Worm (Caenorhabditis elegans) whole organism, L1 larva: ENCODE results near the gene ugt-48.

Experiments used
- aly-2 ChIP-seq: fragments of 150-350 bp; optimal IDR thresholded peaks from 2 replicates; lab custom pipeline; 2014; ENCODE audit warnings: missing biosample characterization, missing genetic modification characterization
- blmp-1 ChIP-seq: fragments of 150-350 bp; optimal IDR thresholded peaks from 2 replicates; lab custom pipeline; 2014; ENCODE audit warnings: missing biosample characterization, missing genetic modification characterization
- ceh-8 ChIP-seq: fragments of 200-800 bp; sonication (Bioruptor generic); optimal IDR thresholded peaks from 2 replicates; lab custom pipeline; 2018; ENCODE audit warnings: mild to moderate bottlenecking, missing genetic modification characterization, moderate library complexity, missing compliant biosample characterization
- ceh-82 ChIP-seq, 3 experiments: fragments of 150-350 bp in 1 of 3; sonication (generic microtip) in 2 of 3; optimal IDR thresholded peaks; 2 replicates each; lab custom pipeline; 2014 to 2017; ENCODE audit warnings: missing biosample characterization in 3 of 3, missing genetic modification characterization in 3 of 3
- ceh-90 ChIP-seq: sonication (generic microtip); optimal IDR thresholded peaks from 2 replicates; lab custom pipeline; 2016; ENCODE audit warnings: missing genetic modification characterization, missing compliant biosample characterization
- dsc-1 ChIP-seq: sonication (generic microtip); optimal IDR thresholded peaks from 2 replicates; lab custom pipeline; 2016; ENCODE audit warnings: mild to moderate bottlenecking, missing genetic modification characterization, missing compliant biosample characterization
- efl-1 ChIP-seq, 4 experiments: fragments of 150-350 bp; optimal IDR thresholded peaks in 3 of 4; peaks in 1 of 4; 1 replicate in 1 of 4; 2 replicates in 3 of 4; lab custom pipeline; 2014; ENCODE audit warnings: missing biosample characterization in 2 of 4, missing genetic modification characterization in 2 of 4, missing genetic modification reagents in 2 of 4
- egl-27 ChIP-seq, 2 experiments: fragments of 150-350 bp in 1 of 2; sonication (generic microtip); optimal IDR thresholded peaks; 3 replicates each; lab custom pipeline; 2017 to 2018; ENCODE audit warnings: missing biosample characterization in 2 of 2, missing genetic modification characterization in 2 of 2, missing genetic modification reagents in 2 of 2
- elt-2 ChIP-seq: sonication (generic microtip); optimal IDR thresholded peaks from 2 replicates; lab custom pipeline; 2016; ENCODE audit warnings: missing genetic modification characterization, mild to moderate bottlenecking, inconsistent platforms, missing compliant biosample characterization, missing genetic modification reagents
- fkh-4 ChIP-seq: sonication (generic microtip); optimal IDR thresholded peaks from 2 replicates; lab custom pipeline; 2016; ENCODE audit warnings: missing compliant biosample characterization, missing genetic modification characterization, borderline replicate concordance
- fkh-8 ChIP-seq: sonication (generic microtip); optimal IDR thresholded peaks from 2 replicates; lab custom pipeline; 2016; ENCODE audit warnings: mild to moderate bottlenecking, missing genetic modification characterization, missing compliant biosample characterization
- grh-1 ChIP-seq: fragments of 200-800 bp; sonication (Bioruptor generic); IDR thresholded peaks from 2 replicates; pipeline ENCODE4 v1.3.6; 2022; ENCODE audit warnings: missing genetic modification reagents, missing genetic modification characterization, missing compliant biosample characterization
- irx-1 ChIP-seq: sonication (generic microtip); optimal IDR thresholded peaks from 2 replicates; lab custom pipeline; 2016; ENCODE audit warnings: missing genetic modification characterization, missing compliant biosample characterization
- isw-1 ChIP-seq: fragments of 200-800 bp; sonication (Bioruptor generic); IDR thresholded peaks from 2 replicates; pipeline ENCODE4 v1.3.6; 2022; ENCODE audit warnings: missing genetic modification characterization, missing compliant biosample characterization
- lin-14 ChIP-seq: fragments of 200-800 bp; sonication (Bioruptor generic); optimal IDR thresholded peaks from 2 replicates; lab custom pipeline; 2018; ENCODE audit warnings: mild to moderate bottlenecking, missing genetic modification characterization, moderate library complexity, missing compliant biosample characterization
- lin-35 ChIP-seq, 2 experiments: fragments of 150-350 bp; optimal IDR thresholded peaks; 2 replicates each; lab custom pipeline; 2014; ENCODE audit warnings: missing biosample characterization in 2 of 2, missing genetic modification characterization in 2 of 2, missing genetic modification reagents in 2 of 2
- lsy-2 ChIP-seq, 2 experiments: fragments of 150-350 bp; optimal IDR thresholded peaks; 2 replicates each; lab custom pipeline; 2014; ENCODE audit warnings: missing biosample characterization in 2 of 2, missing genetic modification characterization in 2 of 2
- nhr-12 ChIP-seq: sonication (generic microtip); optimal IDR thresholded peaks from 2 replicates; lab custom pipeline; 2017; ENCODE audit warnings: missing biosample characterization, missing genetic modification characterization
- nhr-19 ChIP-seq: fragments of 200-800 bp; sonication (Bioruptor generic); conservative IDR thresholded peaks from 2 replicates; pipeline ENCODE4 v1.3.6; 2022; ENCODE audit warnings: missing genetic modification characterization, missing compliant biosample characterization
- nhr-20 ChIP-seq: sonication (generic microtip); optimal IDR thresholded peaks from 2 replicates; lab custom pipeline; 2016; ENCODE audit warnings: mild to moderate bottlenecking, missing genetic modification characterization, missing compliant biosample characterization
- nhr-84 ChIP-seq: sonication (generic microtip); optimal IDR thresholded peaks from 2 replicates; lab custom pipeline; 2017; ENCODE audit warnings: missing biosample characterization, missing genetic modification characterization
- nhr-85 ChIP-seq: sonication (generic microtip); peaks from one replicate; lab custom pipeline; 2016; ENCODE audit warnings: missing genetic modification characterization, inconsistent platforms, missing compliant biosample characterization
- nhr-90 ChIP-seq: sonication (generic microtip); optimal IDR thresholded peaks from 2 replicates; lab custom pipeline; 2016; ENCODE audit warnings: mild to moderate bottlenecking, missing genetic modification characterization, missing compliant biosample characterization; ENCODE audit not compliant: poor library complexity
- pqm-1 ChIP-seq: sonication (generic microtip); optimal IDR thresholded peaks from 3 replicates; lab custom pipeline; 2017; ENCODE audit warnings: missing biosample characterization, missing genetic modification characterization
- rnt-1 ChIP-seq: sonication (generic microtip); optimal IDR thresholded peaks from 2 replicates; lab custom pipeline; 2016; ENCODE audit warnings: mild to moderate bottlenecking, missing genetic modification characterization, moderate library complexity, missing compliant biosample characterization
- snu-23 ChIP-seq: sonication (generic microtip); optimal IDR thresholded peaks from 2 replicates; lab custom pipeline; 2016; ENCODE audit warnings: missing genetic modification characterization, missing compliant biosample characterization
- tbx-2 ChIP-seq: sonication (generic microtip); optimal IDR thresholded peaks from 2 replicates; lab custom pipeline; 2016; ENCODE audit warnings: missing genetic modification characterization, missing compliant biosample characterization
- unc-98 ChIP-seq: fragments of 200-800 bp; sonication (Bioruptor generic); IDR thresholded peaks from 2 replicates; pipeline ENCODE4 v1.3.6; 2022; ENCODE audit warnings: missing genetic modification characterization, missing compliant biosample characterization
- ztf-11 ChIP-seq, 2 experiments: sonication (generic microtip); optimal IDR thresholded peaks; 2 replicates each; lab custom pipeline; 2016 to 2017; ENCODE audit warnings: missing genetic modification characterization in 2 of 2, missing biosample characterization in 1 of 2, missing compliant biosample characterization in 1 of 2
- ztf-4 ChIP-seq: fragments of 150-350 bp; optimal IDR thresholded peaks from 2 replicates; lab custom pipeline; 2014; ENCODE audit warnings: missing biosample characterization, missing genetic modification characterization

Gene ugt-48

DNA sequence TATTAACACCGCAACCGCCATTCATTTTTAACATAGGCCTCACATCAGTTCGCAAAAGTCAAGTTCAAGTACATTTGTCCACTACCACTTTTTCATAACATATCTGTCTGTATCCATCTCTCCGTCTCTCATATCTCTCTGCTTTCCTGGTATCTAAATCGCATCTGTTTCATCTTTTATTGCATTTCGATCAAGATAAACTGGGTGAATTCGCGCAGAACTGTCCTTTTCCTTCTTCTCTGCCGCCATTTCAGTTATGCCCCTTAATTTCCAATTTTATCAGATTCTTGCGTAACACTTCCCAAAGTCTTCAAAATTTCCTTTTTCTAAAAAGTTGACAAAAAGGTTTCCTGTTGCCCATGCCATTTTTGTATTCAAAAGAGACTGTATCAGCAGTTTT lies 24.6 kb downstream of the ugt-48 start:
- TF ChIP-seq tbx-2 (no peak), elt-2 (tag; lab: Kevin White, UChicago) (no peak), ztf-4 (tag; lab: Kevin White, UChicago) (no peak), blmp-1 (tag; lab: Kevin White, UChicago) (peak; percentile 83), efl-1 (optimal IDR thresholded peaks at IDR 0.05; lab: Kevin White, UChicago) (no peak), efl-1 (GFP tag; optimal IDR thresholded peaks at IDR 0.05 in 1 of 2; lab: Kevin White, UChicago) (peak in 1 of 2 experiments; percentile 43), nhr-85 (tag; lab: Kevin White, UChicago) (peak; percentile 93), rnt-1 (tag; lab: Kevin White, UChicago) (peak; percentile 13), lin-14 (GFP tag; lab: Kevin White, UChicago) (peak; percentile 76), snu-23 (GFP tag; lab: Kevin White, UChicago) (peak; percentile 14), lsy-2 (tag; optimal IDR thresholded peaks at IDR 0.05; lab: Kevin White, UChicago) (peak in 1 of 2 experiments; percentile 8)

DNA sequence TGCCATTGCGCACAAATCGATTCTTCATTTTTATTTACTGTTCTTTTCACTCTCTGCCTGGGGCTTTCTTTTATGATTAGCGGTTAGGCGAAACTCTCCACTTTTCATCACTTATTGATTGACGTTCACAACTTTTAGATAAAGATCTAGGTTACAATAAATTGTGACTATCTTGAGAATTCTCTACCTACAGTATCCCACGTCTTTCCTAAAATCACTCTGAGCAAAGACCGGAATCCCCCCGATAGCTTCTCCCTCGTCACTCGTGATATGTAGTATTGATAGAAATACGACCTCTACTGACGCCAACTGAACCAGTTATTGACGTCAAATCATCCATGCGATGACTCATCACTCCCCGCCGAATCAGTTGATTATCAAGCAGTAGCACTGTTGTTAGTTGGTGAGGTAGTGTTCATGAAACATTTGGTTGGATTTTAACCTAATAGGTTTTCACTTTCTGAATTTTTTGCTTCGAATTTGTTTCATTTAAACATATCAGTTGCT lies 26.1 kb downstream of the ugt-48 start, which contains the start of gene hir-1:
Gene hir-1 (plus strand): TSS at position 405 of the 507 bp plus-strand sequence.
- no peak for TF ChIP-seq efl-1 (optimal IDR thresholded peaks at IDR 0.05; lab: Kevin White, UChicago)
- TF ChIP-seq efl-1 (GFP tag; optimal IDR thresholded peaks at IDR 0.05 in 1 of 2; lab: Kevin White, UChicago), result peak in 1 of 2 experiments; percentile 90
- TF ChIP-seq blmp-1 (tag; lab: Kevin White, UChicago), result peak; percentile 60
- TF ChIP-seq fkh-4, result no peak
- TF ChIP-seq nhr-90 (tag; lab: Kevin White, UChicago), result no peak
- TF ChIP-seq ceh-8, result no peak
- no peak for TF ChIP-seq ztf-4 (tag; lab: Kevin White, UChicago)
- peak; percentile 14 for TF ChIP-seq nhr-20 (tag; lab: Kevin White, UChicago)
- peak; percentile 66 for TF ChIP-seq nhr-85 (tag; lab: Kevin White, UChicago)
- TF ChIP-seq grh-1 (GFP tag; lab: Robert Waterston, UW), result 0 out of 2 replicates have a peak, but pooled peaks have one; percentile 8

DNA sequence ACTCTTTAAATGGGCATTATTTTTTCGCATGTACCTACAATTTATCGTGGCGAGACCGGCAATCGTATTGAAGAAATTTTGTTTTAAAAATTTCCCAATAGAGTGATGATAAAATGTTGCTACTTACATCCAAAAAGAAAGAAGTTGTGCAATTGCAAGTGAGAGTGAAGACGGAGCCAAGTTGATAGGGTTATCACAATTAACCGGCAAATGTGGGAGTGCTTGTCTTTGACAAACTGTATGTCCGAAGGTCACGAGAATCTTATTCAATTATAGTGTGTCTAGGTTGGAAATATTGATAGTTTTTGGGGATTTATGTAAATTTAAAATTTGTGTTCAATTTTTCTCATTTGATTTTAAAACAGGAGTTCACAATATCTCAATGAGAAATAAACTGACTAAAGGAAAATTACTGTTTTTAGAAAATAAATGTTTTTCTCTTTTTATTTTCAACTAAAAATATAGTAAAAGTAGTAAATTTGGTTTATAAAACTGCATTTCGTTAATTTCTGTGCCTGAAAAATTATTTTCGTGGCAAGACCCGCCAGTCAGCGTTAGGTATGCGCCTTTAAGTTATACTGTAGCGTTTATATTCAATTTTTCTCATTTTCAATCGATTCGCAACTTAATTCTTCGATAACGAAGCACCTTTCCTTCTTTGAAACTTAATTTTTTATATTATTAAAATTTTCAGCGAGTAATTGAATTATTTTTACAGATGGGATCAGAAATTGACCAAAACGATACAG lies 34.1 kb downstream of the ugt-48 start, which contains the start of the genes hpo-15 and mms-19:
Gene hpo-15 (minus strand): TSS at position 201 of the 749 bp plus-strand sequence.
Gene mms-19 (plus strand): TSS at position 719 of the 749 bp plus-strand sequence.
- TF ChIP-seq elt-2 (tag; lab: Kevin White, UChicago) (peak; percentile 46), lin-35 (GFP tag; optimal IDR thresholded peaks at IDR 0.05; lab: Kevin White, UChicago) (peak in 1 of 2 experiments; percentile 1), efl-1 (optimal IDR thresholded peaks at IDR 0.05; lab: Kevin White, UChicago) (no peak), efl-1 (GFP tag; optimal IDR thresholded peaks at IDR 0.05 in 1 of 2; lab: Kevin White, UChicago) (peak in 1 of 2 experiments; percentile 49), irx-1 (tag; lab: Kevin White, UChicago) (no peak)

DNA sequence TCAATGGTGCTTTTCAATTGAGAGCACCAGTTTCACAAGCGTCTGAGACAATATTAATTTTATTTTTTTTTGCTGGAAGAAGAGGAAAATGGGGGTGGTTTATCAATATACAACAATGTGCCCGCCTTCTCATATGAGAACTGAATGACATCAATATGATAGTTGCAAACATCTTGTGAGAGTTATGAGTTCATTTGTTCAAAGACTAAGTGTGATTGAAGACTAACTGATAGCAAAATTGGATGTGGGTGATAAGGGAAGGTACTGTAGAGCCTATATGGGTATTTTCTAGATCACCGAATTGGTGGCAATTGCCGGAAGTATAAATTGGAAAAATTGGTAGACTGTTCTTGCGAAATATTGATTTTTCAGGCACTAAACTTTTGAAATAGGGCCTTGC lies 35.3 kb downstream of the ugt-48 start:
- TF ChIP-seq lin-35 (GFP tag; optimal IDR thresholded peaks at IDR 0.05; lab: Kevin White, UChicago) (peak in 1 of 2 experiments; percentile 0), ztf-11 (tag; optimal IDR thresholded peaks at IDR 0.05; lab: Kevin White, UChicago) (no peak), pqm-1 (peak; percentile 75), elt-2 (tag; lab: Kevin White, UChicago) (peak; percentile 80)

ce11 chrV:5511720-5512119 lies 36.1 kb downstream of the ugt-48 start:
- TF ChIP-seq efl-1 (optimal IDR thresholded peaks at IDR 0.05; lab: Kevin White, UChicago) (no peak), efl-1 (GFP tag; optimal IDR thresholded peaks at IDR 0.05 in 1 of 2; lab: Kevin White, UChicago) (no peak), nhr-84 (tag; lab: Kevin White, UChicago) (no peak), elt-2 (tag; lab: Kevin White, UChicago) (peak; percentile 67), ceh-90 (no peak), isw-1 (GFP tag; lab: Robert Waterston, UW) (no peak), fkh-8 (tag; lab: Kevin White, UChicago) (no peak), lin-35 (GFP tag; optimal IDR thresholded peaks at IDR 0.05; lab: Kevin White, UChicago) (peak in 1 of 2 experiments; percentile 27), ceh-82 (tag; optimal IDR thresholded peaks at IDR 0.05; lab: Kevin White, UChicago) (no peak), ztf-11 (tag; optimal IDR thresholded peaks at IDR 0.05; lab: Kevin White, UChicago) (no peak)

DNA sequence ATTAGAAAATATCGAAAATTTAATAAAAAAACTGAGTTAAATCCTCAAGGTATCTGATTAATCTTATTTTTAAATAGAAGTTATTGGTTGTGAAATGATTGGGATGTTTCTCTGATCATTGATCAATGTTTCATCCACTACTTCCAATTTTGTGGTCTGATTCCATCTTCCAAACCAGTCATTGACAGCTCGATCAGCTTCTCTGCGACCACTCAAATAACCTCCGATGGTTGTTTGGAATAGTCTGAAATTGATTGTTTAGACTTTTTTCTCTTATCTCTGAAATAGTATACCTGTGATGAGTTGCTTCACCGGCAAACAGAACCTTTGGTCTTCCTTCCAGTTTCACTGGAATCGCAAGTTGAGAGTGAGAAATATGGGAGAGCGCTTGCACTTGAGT lies 37.9 kb downstream of the ugt-48 start:
- no peak for TF ChIP-seq aly-2
- no peak for TF ChIP-seq nhr-12 (tag; lab: Kevin White, UChicago)
- TF ChIP-seq unc-98 (GFP tag; lab: Robert Waterston, UW), result no peak
- no peak for TF ChIP-seq isw-1 (GFP tag; lab: Robert Waterston, UW)
- no peak for TF ChIP-seq dsc-1 (tag; lab: Kevin White, UChicago)
- TF ChIP-seq nhr-19 (GFP tag; lab: Robert Waterston, UW), result no peak
- no peak for TF ChIP-seq ztf-11 (tag; optimal IDR thresholded peaks at IDR 0.05; lab: Kevin White, UChicago)
- TF ChIP-seq elt-2 (tag; lab: Kevin White, UChicago), result no peak
- no peak for TF ChIP-seq egl-27 (tag; optimal IDR thresholded peaks at IDR 0.05; lab: Kevin White, UChicago)
- TF ChIP-seq fkh-8 (tag; lab: Kevin White, UChicago), result no peak
- no peak for TF ChIP-seq tbx-2
